Worm (Caenorhabditis elegans) whole organism, young adult: Measurements from ENCODE around the gene lgc-55.

Experiments
- C06A6.2 ChIP-seq: fragments of 200-800 bp; sonication (Bioruptor generic); conservative IDR thresholded peaks from 2 replicates; pipeline ENCODE4 v1.3.6; 2022; ENCODE audit warnings: missing genetic modification characterization, missing compliant biosample characterization
- C17E4.6 ChIP-seq: fragments of 200-800 bp; sonication (Bioruptor generic); IDR thresholded peaks from 2 replicates; pipeline ENCODE4 v1.3.6; 2022; ENCODE audit warnings: missing genetic modification reagents, missing genetic modification characterization, missing compliant biosample characterization
- F22D6.2 ChIP-seq: sonication (generic microtip); optimal IDR thresholded peaks from 2 replicates; lab custom pipeline; 2016; ENCODE audit warnings: mild to moderate bottlenecking, missing genetic modification characterization, missing compliant biosample characterization
- F33H1.4 ChIP-seq: fragments of 200-800 bp; sonication (Bioruptor generic); IDR thresholded peaks from 2 replicates; pipeline ENCODE4 v1.3.6; 2022; ENCODE audit warnings: missing genetic modification reagents, missing genetic modification characterization, missing compliant biosample characterization
- F37B4.10 ChIP-seq: fragments of 200-800 bp; sonication (Bioruptor generic); IDR thresholded peaks from 2 replicates; pipeline ENCODE4 v1.3.6; 2022; ENCODE audit warnings: missing genetic modification characterization, missing compliant biosample characterization
- F39B2.1 ChIP-seq: fragments of 200-800 bp; sonication (Bioruptor generic); IDR thresholded peaks from 2 replicates; pipeline ENCODE4 v1.3.6; 2022; ENCODE audit warnings: missing genetic modification reagents, missing genetic modification characterization, missing compliant biosample characterization
- F49E8.2 ChIP-seq: sonication (generic microtip); optimal IDR thresholded peaks from 3 replicates; lab custom pipeline; 2017; ENCODE audit warnings: missing genetic modification characterization, mild to moderate bottlenecking, missing compliant biosample characterization, antibody characterized with exemption, moderate library complexity; ENCODE audit not compliant: insufficient read depth
- F57A8.1 ChIP-seq: fragments of 200-800 bp; sonication (Bioruptor generic); optimal IDR thresholded peaks from 2 replicates; lab custom pipeline; 2018; ENCODE audit warnings: mild to moderate bottlenecking, missing genetic modification characterization, moderate library complexity, missing compliant biosample characterization
- K11D2.4 ChIP-seq: fragments of 200-800 bp; sonication (Bioruptor generic); IDR thresholded peaks from 2 replicates; pipeline ENCODE4 v1.3.6; 2022; ENCODE audit warnings: missing genetic modification reagents, missing genetic modification characterization, missing compliant biosample characterization
- Y53G8AR.9 ChIP-seq: fragments of 200-800 bp; sonication (Bioruptor generic); conservative IDR thresholded peaks from 2 replicates; pipeline ENCODE4 v1.3.6; 2022; ENCODE audit warnings: missing genetic modification reagents, missing genetic modification characterization, missing compliant biosample characterization
- Y56A3A.18 ChIP-seq: fragments of 200-800 bp; sonication (Bioruptor generic); IDR thresholded peaks from 2 replicates; pipeline ENCODE4 v1.3.6; 2022; ENCODE audit warnings: missing genetic modification reagents, missing genetic modification characterization, missing compliant biosample characterization
- Y79H2A.3 ChIP-seq: fragments of 200-800 bp; sonication (Bioruptor generic); conservative IDR thresholded peaks from 2 replicates; pipeline ENCODE4 v1.3.6; 2022; ENCODE audit warnings: missing genetic modification reagents, missing genetic modification characterization, missing compliant biosample characterization
- ama-1 ChIP-seq, 3 experiments: fragments of 150-350 bp in 1 of 3; sonication (generic microtip) in 2 of 3; optimal IDR thresholded peaks; 2 replicates each; lab custom pipeline; 2014 to 2018; ENCODE audit warnings: missing biosample characterization in 2 of 3, missing genetic modification characterization in 2 of 3, missing genetic modification reagents in 2 of 3
- atf-7 ChIP-seq: sonication (generic microtip); optimal IDR thresholded peaks from 2 replicates; lab custom pipeline; 2017; ENCODE audit warnings: mild to moderate bottlenecking, missing genetic modification characterization, missing compliant biosample characterization
- athp-1 ChIP-seq: sonication (generic microtip); optimal IDR thresholded peaks from 2 replicates; lab custom pipeline; 2017; ENCODE audit warnings: mild to moderate bottlenecking, missing genetic modification characterization, missing compliant biosample characterization
- bed-2 ChIP-seq: fragments of 200-800 bp; sonication (Bioruptor generic); IDR thresholded peaks from 2 replicates; pipeline ENCODE4 v1.3.6; 2022; ENCODE audit warnings: missing genetic modification reagents, missing genetic modification characterization, missing compliant biosample characterization
- ccch-3 ChIP-seq: fragments of 200-800 bp; sonication (Bioruptor generic); optimal IDR thresholded peaks from 2 replicates; lab custom pipeline; 2018; ENCODE audit warnings: mild to moderate bottlenecking, missing genetic modification characterization, missing compliant biosample characterization
- cebp-2 ChIP-seq: fragments of 200-800 bp; sonication (Bioruptor generic); IDR thresholded peaks from 2 replicates; pipeline ENCODE4 v1.3.6; 2022; ENCODE audit warnings: missing genetic modification characterization, missing compliant biosample characterization
- ceh-27 ChIP-seq: fragments of 200-800 bp; sonication (Bioruptor generic); optimal IDR thresholded peaks from 2 replicates; lab custom pipeline; 2018; ENCODE audit warnings: mild to moderate bottlenecking, missing genetic modification characterization, moderate library complexity, missing compliant biosample characterization
- ceh-91 ChIP-seq: fragments of 200-800 bp; sonication (Bioruptor generic); IDR thresholded peaks from 2 replicates; pipeline ENCODE4 v1.3.6; 2022; ENCODE audit warnings: missing genetic modification reagents, missing genetic modification characterization, missing compliant biosample characterization
- die-1 ChIP-seq: sonication (generic microtip); optimal IDR thresholded peaks from 2 replicates; lab custom pipeline; 2016; ENCODE audit warnings: missing genotype, mild to moderate bottlenecking, missing genetic modification characterization, missing compliant biosample characterization
- ekl-4 ChIP-seq: fragments of 200-800 bp; sonication (Bioruptor generic); IDR thresholded peaks from 2 replicates; pipeline ENCODE4 v1.3.6; 2022; ENCODE audit warnings: missing genetic modification reagents, missing genetic modification characterization, missing compliant biosample characterization
- ets-4 ChIP-seq: fragments of 200-800 bp; sonication (Bioruptor generic); optimal IDR thresholded peaks from 2 replicates; lab custom pipeline; 2018; ENCODE audit warnings: mild to moderate bottlenecking, missing genetic modification characterization, missing compliant biosample characterization
- fkh-3 ChIP-seq: sonication (generic microtip); optimal IDR thresholded peaks from 2 replicates; lab custom pipeline; 2016; ENCODE audit warnings: mild to moderate bottlenecking, missing genetic modification characterization, missing compliant biosample characterization
- hlh-26 ChIP-seq: fragments of 200-800 bp; sonication (Bioruptor generic); conservative IDR thresholded peaks from 2 replicates; pipeline ENCODE4 v1.3.6; 2022; ENCODE audit warnings: missing genetic modification reagents, missing genetic modification characterization, missing compliant biosample characterization
- hmg-1.2 ChIP-seq: fragments of 200-800 bp; sonication (Bioruptor generic); IDR thresholded peaks from 2 replicates; pipeline ENCODE4 v1.3.6; 2022; ENCODE audit warnings: missing genetic modification reagents, missing genetic modification characterization, missing compliant biosample characterization
- hrde-1 ChIP-seq: sonication (generic microtip); optimal IDR thresholded peaks from 2 replicates; lab custom pipeline; 2016; ENCODE audit warnings: missing genetic modification characterization, mild to moderate bottlenecking, missing compliant biosample characterization, moderate library complexity, missing genotype, missing genetic modification reagents, borderline replicate concordance
- hsf-1 ChIP-seq: fragments of 200-800 bp; sonication (Bioruptor generic); IDR thresholded peaks from 2 replicates; pipeline ENCODE4 v1.3.6; 2022; ENCODE audit warnings: missing genetic modification reagents, missing genetic modification characterization, missing compliant biosample characterization
- let-526 ChIP-seq: fragments of 200-800 bp; sonication (Bioruptor generic); IDR thresholded peaks from 2 replicates; pipeline ENCODE4 v1.3.6; 2022; ENCODE audit warnings: missing genetic modification reagents, missing genetic modification characterization, missing compliant biosample characterization
- let-607 ChIP-seq, 2 experiments: fragments of 200-800 bp in 1 of 2; sonication (Bioruptor generic) in 1 of 2; sonication (generic microtip) in 1 of 2; optimal IDR thresholded peaks; 2 replicates each; lab custom pipeline; 2016 to 2018; ENCODE audit warnings: mild to moderate bottlenecking in 2 of 2, missing compliant biosample characterization in 2 of 2, missing genetic modification characterization in 2 of 2, moderate library complexity in 2 of 2, missing genotype in 1 of 2
- lin-35 ChIP-seq, 3 experiments: fragments of 150-350 bp in 2 of 3; sonication (generic microtip) in 1 of 3; optimal IDR thresholded peaks; 2 replicates each; lab custom pipeline; 2014 to 2018; ENCODE audit warnings: missing biosample characterization in 3 of 3, missing genetic modification characterization in 3 of 3, missing genetic modification reagents in 3 of 3
- lin-40 ChIP-seq: sonication (generic microtip); optimal IDR thresholded peaks from 2 replicates; lab custom pipeline; 2016; ENCODE audit warnings: missing genetic modification characterization, mild to moderate bottlenecking, missing compliant biosample characterization, missing genotype, missing genetic modification reagents
- lin-54 ChIP-seq: fragments of 200-800 bp; sonication (Bioruptor generic); optimal IDR thresholded peaks from 2 replicates; lab custom pipeline; 2018; ENCODE audit warnings: mild to moderate bottlenecking, missing genetic modification characterization, missing compliant biosample characterization
- lsl-1 ChIP-seq: fragments of 200-800 bp; sonication (Bioruptor generic); optimal IDR thresholded peaks from 2 replicates; lab custom pipeline; 2018; ENCODE audit warnings: mild to moderate bottlenecking, missing genetic modification characterization, moderate library complexity, missing compliant biosample characterization
- madf-6 ChIP-seq: fragments of 200-800 bp; sonication (Bioruptor generic); IDR thresholded peaks from 2 replicates; pipeline ENCODE4 v1.3.6; 2022; ENCODE audit warnings: missing genetic modification reagents, missing genetic modification characterization, missing compliant biosample characterization
- mel-28 ChIP-seq: sonication (generic microtip); optimal IDR thresholded peaks from 2 replicates; lab custom pipeline; 2016; ENCODE audit warnings: borderline replicate concordance, mild to moderate bottlenecking, missing genetic modification characterization, missing compliant biosample characterization
- mes-4 ChIP-seq: sonication (generic microtip); optimal IDR thresholded peaks from 2 replicates; lab custom pipeline; 2016; ENCODE audit warnings: missing genotype, missing genetic modification characterization, missing compliant biosample characterization
- nfyb-1 ChIP-seq: fragments of 200-800 bp; sonication (Bioruptor generic); IDR thresholded peaks from 2 replicates; pipeline ENCODE4 v1.3.6; 2022; ENCODE audit warnings: missing genetic modification reagents, missing genetic modification characterization, missing compliant biosample characterization
- nhr-179 ChIP-seq: sonication (generic microtip); optimal IDR thresholded peaks from 2 replicates; lab custom pipeline; 2016; ENCODE audit warnings: mild to moderate bottlenecking, missing genetic modification characterization, missing compliant biosample characterization
- nhr-27 ChIP-seq: fragments of 200-800 bp; sonication (Bioruptor generic); optimal IDR thresholded peaks from 2 replicates; lab custom pipeline; 2018; ENCODE audit warnings: mild to moderate bottlenecking, missing genetic modification characterization, moderate library complexity, missing compliant biosample characterization
- nhr-90 ChIP-seq: sonication (generic microtip); optimal IDR thresholded peaks from 2 replicates; lab custom pipeline; 2016; ENCODE audit warnings: missing genotype, mild to moderate bottlenecking, missing genetic modification characterization, missing compliant biosample characterization
- repo-1 ChIP-seq: sonication (generic microtip); optimal IDR thresholded peaks from 2 replicates; lab custom pipeline; 2017; ENCODE audit warnings: mild to moderate bottlenecking, missing genetic modification characterization, missing compliant biosample characterization
- snpc-1.1 ChIP-seq: sonication (generic microtip); optimal IDR thresholded peaks from 2 replicates; lab custom pipeline; 2017; ENCODE audit warnings: missing genetic modification characterization, mild to moderate bottlenecking, missing compliant biosample characterization, antibody characterized with exemption, moderate library complexity, missing genotype, missing genetic modification reagents; ENCODE audit not compliant: insufficient read depth
- snpc-1.3 ChIP-seq: sonication (generic microtip); optimal IDR thresholded peaks from 2 replicates; lab custom pipeline; 2017; ENCODE audit warnings: missing genetic modification characterization, mild to moderate bottlenecking, missing compliant biosample characterization, antibody characterized with exemption, moderate library complexity, missing genotype, missing genetic modification reagents; ENCODE audit not compliant: insufficient read depth
- xnd-1 ChIP-seq: sonication (generic microtip); optimal IDR thresholded peaks from 2 replicates; lab custom pipeline; 2016; ENCODE audit warnings: missing genotype, missing genetic modification reagents, missing genetic modification characterization, missing compliant biosample characterization
- ztf-22 ChIP-seq: fragments of 200-800 bp; sonication (Bioruptor generic); optimal IDR thresholded peaks from 2 replicates; lab custom pipeline; 2018; ENCODE audit warnings: mild to moderate bottlenecking, missing genetic modification characterization, moderate library complexity, missing compliant biosample characterization
- ztf-26 ChIP-seq: sonication (generic microtip); optimal IDR thresholded peaks from 2 replicates; lab custom pipeline; 2017; ENCODE audit warnings: missing genetic modification characterization, missing compliant biosample characterization
- ztf-3 ChIP-seq: fragments of 200-800 bp; sonication (Bioruptor generic); optimal IDR thresholded peaks from 2 replicates; lab custom pipeline; 2018; ENCODE audit warnings: mild to moderate bottlenecking, missing genetic modification characterization, missing compliant biosample characterization

Gene lgc-55

ce11 chrV:20005724-20006132 is 17.1 kb upstream of the lgc-55 start (continued):
- TF ChIP-seq let-526 (peak; percentile 19; the same call in 1 of the 2 replicates), F49E8.2 (tag; lab: Kevin White, UChicago) (no peak), Y56A3A.18 (GFP tag; lab: Robert Waterston, UW) (no peak), ztf-22 (GFP tag; lab: Kevin White, UChicago) (no peak), atf-7 (tag; lab: Kevin White, UChicago) (peak; percentile 40), nhr-27 (no peak), hlh-26 (no peak), C17E4.6 (GFP tag; lab: Robert Waterston, UW) (no peak), let-607 (tag; optimal IDR thresholded peaks at IDR 0.05; lab: Kevin White, UChicago) (no peak), F37B4.10 (no peak), nfyb-1 (GFP tag; lab: Robert Waterston, UW) (peak; percentile 54), F22D6.2 (no peak), nhr-179 (tag; lab: Kevin White, UChicago) (no peak), mel-28 (no peak), K11D2.4 (GFP tag; lab: Robert Waterston, UW) (0 out of 2 replicates have a peak, but pooled peaks have one; percentile 37), lin-54 (GFP tag; lab: Kevin White, UChicago) (no peak), hrde-1 (tag; lab: Kevin White, UChicago) (no peak), ccch-3 (GFP tag; lab: Kevin White, UChicago) (no peak), Y53G8AR.9 (no peak), ceh-27 (GFP tag; lab: Kevin White, UChicago) (peak; percentile 54), bed-2 (GFP tag; lab: Robert Waterston, UW) (no peak), snpc-1.3 (tag; lab: Kevin White, UChicago) (no peak), hmg-1.2 (GFP tag; lab: Robert Waterston, UW) (peak; percentile 97), ets-4 (GFP tag; lab: Kevin White, UChicago) (no peak), athp-1 (tag; lab: Kevin White, UChicago) (no peak), C06A6.2 (GFP tag; lab: Robert Waterston, UW) (0 out of 2 replicates have a peak, but pooled peaks have one; percentile 52), ekl-4 (GFP tag; lab: Robert Waterston, UW) (no peak), F39B2.1 (GFP tag; lab: Robert Waterston, UW) (no peak), Y79H2A.3 (GFP tag; lab: Robert Waterston, UW) (no peak), hsf-1 (GFP tag; lab: Robert Waterston, UW) (no peak), F33H1.4 (GFP tag; lab: Robert Waterston, UW) (no peak), xnd-1 (tag; lab: Kevin White, UChicago) (no peak), ama-1 (optimal IDR thresholded peaks at IDR 0.05; lab: Kevin White, UChicago) (peak; percentile 71), ama-1 (GFP tag; optimal IDR thresholded peaks at IDR 0.05; lab: Kevin White, UChicago) (no peak), die-1 (tag; lab: Kevin White, UChicago) (no peak), cebp-2 (GFP tag; lab: Robert Waterston, UW) (0 out of 2 replicates have a peak, but pooled peaks have one; percentile 30), F57A8.1 (GFP tag; lab: Kevin White, UChicago) (no peak), snpc-1.1 (tag; lab: Kevin White, UChicago) (no peak), lsl-1 (GFP tag; lab: Kevin White, UChicago) (no peak), madf-6 (no peak), repo-1 (tag; lab: Kevin White, UChicago) (no peak), ztf-26 (no peak), ceh-91 (no peak), ztf-3 (GFP tag; lab: Kevin White, UChicago) (no peak), mes-4 (no peak), lin-35 (GFP tag; optimal IDR thresholded peaks at IDR 0.05; lab: Kevin White, UChicago) (peak in 1 of 3 experiments; percentile 52), nhr-90 (tag; lab: Kevin White, UChicago) (no peak), fkh-3 (tag; lab: Kevin White, UChicago) (no peak), lin-40 (tag; lab: Kevin White, UChicago) (peak; percentile 75)
